Fruit fly (Drosophila melanogaster): ENCODE data around the gene CG31688.

Gene CG31688

dm6 chr2L:20464385-20464784 lies 38.4 kb downstream of the CG31688 start (continued):
- TF ChIP-seq CG11085 (GFP tag; IDR thresholded peaks at IDR 0.05) (no peak), CG7745 (tag; optimal IDR thresholded peaks at IDR 0.05) (no peak), slbo (GFP tag; IDR thresholded peaks at IDR 0.05) (no peak), CG12659 (GFP tag; optimal IDR thresholded peaks at IDR 0.05) (peak; percentile 11), Adf1 (GFP tag; IDR thresholded peaks at IDR 0.05) (no peak), grn (GFP tag; optimal IDR thresholded peaks at IDR 0.05) (no peak), CG10366 (GFP tag; IDR thresholded peaks at IDR 0.05) (no peak), CG1233 (GFP tag; optimal IDR thresholded peaks at IDR 0.05) (peak; percentile 31), ase (GFP tag; IDR thresholded peaks at IDR 0.05) (no peak), CG10267 (tag; optimal IDR thresholded peaks at IDR 0.05) (peak; percentile 26), inv (GFP tag; IDR thresholded peaks at IDR 0.05; ENCODE audit: partially characterized antibody) (peak; percentile 31; the same call in 1 of the 2 replicates), kni (GFP tag; optimal IDR thresholded peaks at IDR 0.05) (no peak), CG15514 (GFP tag; optimal IDR thresholded peaks at IDR 0.05) (peak; percentile 27), CG14965 (GFP tag; optimal IDR thresholded peaks at IDR 0.05; ENCODE audit: borderline replicate concordance) (peak; percentile 94), pzg (GFP tag; optimal IDR thresholded peaks at IDR 0.05) (peak; percentile 5), dpn (GFP tag; optimal IDR thresholded peaks at IDR 0.05) (peak in 1 of 2 experiments; percentile 32), sug (tag; optimal IDR thresholded peaks at IDR 0.05) (peak; percentile 37), lilli (GFP tag; optimal IDR thresholded peaks at IDR 0.05) (no peak), Trl (optimal IDR thresholded peaks at IDR 0.05) (no peak), Trl (GFP tag; optimal IDR thresholded peaks at IDR 0.05) (no peak), CG18262 (tag; optimal IDR thresholded peaks at IDR 0.05) (peak; percentile 28), zfh2 (GFP tag; optimal IDR thresholded peaks at IDR 0.05) (no peak), CG12236 (GFP tag; optimal IDR thresholded peaks at IDR 0.05) (no peak), Drgx (GFP tag; IDR thresholded peaks at IDR 0.05) (no peak), dan (GFP tag; IDR thresholded peaks at IDR 0.05) (no peak), Elba2 (GFP tag; optimal IDR thresholded peaks at IDR 0.05) (no peak), unc-4 (GFP tag; IDR thresholded peaks at IDR 0.05; ENCODE audit: partially characterized antibody) (no peak), CG2120 (GFP tag; optimal IDR thresholded peaks at IDR 0.05) (no peak), trem (tag; optimal IDR thresholded peaks at IDR 0.05) (peak; percentile 26), Awh (GFP tag; IDR thresholded peaks at IDR 0.05) (no peak), lab (GFP tag; optimal IDR thresholded peaks at IDR 0.05) (peak; percentile 29), CG32772 (GFP tag; IDR thresholded peaks at IDR 0.05) (0 out of 2 replicates have a peak, but pooled peaks have one; percentile 5), Hsf (GFP tag; optimal IDR thresholded peaks at IDR 0.05) (peak; percentile 33), CG13296 (GFP tag; optimal IDR thresholded peaks at IDR 0.05) (peak; percentile 23), Hr3 (GFP tag; optimal IDR thresholded peaks at IDR 0.05) (peak; percentile 1), Hmr (GFP tag; optimal IDR thresholded peaks at IDR 0.05) (peak; percentile 31), CG15601 (tag; optimal IDR thresholded peaks at IDR 0.05) (peak; percentile 18), Ets97D (GFP tag; optimal IDR thresholded peaks at IDR 0.05) (no peak), corto (GFP tag; optimal IDR thresholded peaks at IDR 0.05) (no peak), CG8290 (GFP tag; optimal IDR thresholded peaks at IDR 0.05) (no peak), CG8290 (tag; optimal IDR thresholded peaks at IDR 0.05) (peak; percentile 23 to 35), lov (optimal IDR thresholded peaks at IDR 0.05) (no peak), lov (GFP tag; IDR thresholded peaks at IDR 0.05) (no peak), CG4707 (GFP tag; optimal IDR thresholded peaks at IDR 0.05) (peak; percentile 68), E2f1 (GFP tag; IDR thresholded peaks at IDR 0.05) (0 out of 2 replicates have a peak, but pooled peaks have one; percentile 10), CG3281 (GFP tag; optimal IDR thresholded peaks at IDR 0.05) (peak; percentile 8), gcm2 (GFP tag; optimal IDR thresholded peaks at IDR 0.05) (no peak), CG14050 (GFP tag; IDR thresholded peaks at IDR 0.05) (0 out of 3 replicates have a peak, but pooled peaks have one; percentile 10), nerfin-1 (tag; optimal IDR thresholded peaks at IDR 0.05) (peak; percentile 34), CG11247 (GFP tag; IDR thresholded peaks at IDR 0.05) (no peak; the same call in 1 of the 2 replicates), Camta (GFP tag; optimal IDR thresholded peaks at IDR 0.05) (no peak), dmrt99B (tag; optimal IDR thresholded peaks at IDR 0.05) (peak; percentile 38)
